Fruit fly (Drosophila melanogaster): ENCODE results near the gene Tudor-SN.

Gene Tudor-SN

dm6 chr3L:257618-258475 lies 6.3 kb downstream of the Tudor-SN start, which contains the start of the genes DIP2 and wac (continued):
- TF ChIP-seq CG9609 (GFP tag; optimal IDR thresholded peaks at IDR 0.05) (peak; percentile 82), scrt (GFP tag; optimal IDR thresholded peaks at IDR 0.05) (no peak), B-H1 (GFP tag; IDR thresholded peaks at IDR 0.05) (0 out of 3 replicates have a peak, but pooled peaks have one; percentile 17), Chrac-16 (GFP tag; optimal IDR thresholded peaks at IDR 0.05) (peak; percentile 85), Max (GFP tag; optimal IDR thresholded peaks at IDR 0.05) (peak; percentile 70), CG13424 (tag; optimal IDR thresholded peaks at IDR 0.05) (peak; percentile 60), CG3838 (GFP tag; optimal IDR thresholded peaks at IDR 0.05) (peak; percentile 54), Dll (GFP tag; IDR thresholded peaks at IDR 0.05; ENCODE audit: partially characterized antibody) (peak; percentile 96), CG17568 (GFP tag; optimal IDR thresholded peaks at IDR 0.05) (no peak), phol (tag; optimal IDR thresholded peaks at IDR 0.05) (peak; percentile 68), Spps (tag; optimal IDR thresholded peaks at IDR 0.05) (peak; percentile 13), Ets97D (GFP tag; optimal IDR thresholded peaks at IDR 0.05) (peak; percentile 93), Aef1 (GFP tag; IDR thresholded peaks at IDR 0.05) (peak; percentile 54; the same call in 2 of the 3 replicates), CG10274 (GFP tag; optimal IDR thresholded peaks at IDR 0.05) (no peak), gro (GFP tag; optimal IDR thresholded peaks at IDR 0.05) (peak; percentile 75), sc (optimal IDR thresholded peaks at IDR 0.05) (no peak), sc (GFP tag; optimal IDR thresholded peaks at IDR 0.05) (peak; percentile 37), insv (GFP tag; optimal IDR thresholded peaks at IDR 0.05) (peak in 1 of 2 experiments; percentile 49), CG32767 (GFP tag; IDR thresholded peaks at IDR 0.05) (peak; percentile 14; the same call in 1 of the 2 replicates), CG9215 (GFP tag; IDR thresholded peaks at IDR 0.05) (no peak), gcm (GFP tag; optimal IDR thresholded peaks at IDR 0.05) (peak; percentile 33), prd (optimal IDR thresholded peaks at IDR 0.05) (no peak), prd (GFP tag; IDR thresholded peaks at IDR 0.05) (peak; percentile 76; the same call in 2 of the 3 replicates), sima (GFP tag; optimal IDR thresholded peaks at IDR 0.05) (no peak), Asciz (GFP tag; optimal IDR thresholded peaks at IDR 0.05) (no peak), CG12299 (tag; optimal IDR thresholded peaks at IDR 0.05) (peak; percentile 3), CG6272 (GFP tag; IDR thresholded peaks at IDR 0.05) (peak; percentile 77), CG13123 (GFP tag; optimal IDR thresholded peaks at IDR 0.05) (peak; percentile 60), corto (GFP tag; optimal IDR thresholded peaks at IDR 0.05) (peak; percentile 30), GATAe (GFP tag; conservative IDR thresholded peaks at IDR 0.05) (0 out of 2 replicates have a peak, but pooled peaks have one; percentile 15), ap (GFP tag; IDR thresholded peaks at IDR 0.05) (no peak), CG8924 (tag; optimal IDR thresholded peaks at IDR 0.05) (peak; percentile 74), CG11696 (GFP tag; IDR thresholded peaks at IDR 0.05) (0 out of 2 replicates have a peak, but pooled peaks have one; percentile 42), CG2202 (tag; optimal IDR thresholded peaks at IDR 0.05) (no peak), tgo (GFP tag; IDR thresholded peaks at IDR 0.05) (peak; percentile 71), nom (GFP tag; optimal IDR thresholded peaks at IDR 0.05) (no peak), emc (GFP tag; optimal IDR thresholded peaks at IDR 0.05) (peak; percentile 25), CG33557 (GFP tag; optimal IDR thresholded peaks at IDR 0.05) (peak; percentile 60), salm (tag; optimal IDR thresholded peaks at IDR 0.05) (peak; percentile 3), schlank (tag; optimal IDR thresholded peaks at IDR 0.05) (peak; percentile 53), CG17385 (GFP tag; optimal IDR thresholded peaks at IDR 0.05) (peak; percentile 53), crol (GFP tag; IDR thresholded peaks at IDR 0.05) (no peak), her (GFP tag; optimal IDR thresholded peaks at IDR 0.05) (peak; percentile 86), Sin3A (optimal IDR thresholded peaks at IDR 0.05) (peak; percentile 89), dysf (GFP tag; IDR thresholded peaks at IDR 0.05) (peak; percentile 71), CG17359 (tag; optimal IDR thresholded peaks at IDR 0.05) (peak; percentile 67), chif (GFP tag; optimal IDR thresholded peaks at IDR 0.05) (peak; percentile 77 to 83), Atf3 (GFP tag; optimal IDR thresholded peaks at IDR 0.05) (peak; percentile 84), slbo (GFP tag; IDR thresholded peaks at IDR 0.05) (peak; percentile 89), rib (GFP tag; IDR thresholded peaks at IDR 0.05) (no peak)
